Fruit fly (Drosophila melanogaster) whole organism, embryonic: ENCODE results near the gene Rab23.

ENCODE experiments used
- Adf1 ChIP-seq: fragments of 200-800 bp; sonication (Bioruptor generic); IDR thresholded peaks from 2 replicates; pipeline ENCODE4 v1.3.6; 2022; ENCODE audit warnings: missing biosample characterization, missing genetic modification characterization
- CG10462 ChIP-seq: fragments of 200-800 bp; sonication (Bioruptor generic); optimal IDR thresholded peaks from 2 replicates; lab custom pipeline; 2016; ENCODE audit warnings: missing biosample characterization, missing genetic modification characterization
- CG11504 ChIP-seq: fragments of 200-800 bp; sonication (Bioruptor generic); optimal IDR thresholded peaks from 3 replicates; lab custom pipeline; 2019; ENCODE audit warnings: missing biosample characterization, mild to moderate bottlenecking, missing genetic modification characterization, moderate library complexity
- CG11695 ChIP-seq: fragments of 200-800 bp; sonication (Bioruptor generic); IDR thresholded peaks from 3 replicates; pipeline ENCODE4 v1.3.6; 2022; ENCODE audit warnings: missing biosample characterization, missing genetic modification characterization
- CG14050 ChIP-seq: fragments of 200-800 bp; sonication (Bioruptor generic); IDR thresholded peaks from 3 replicates; pipeline ENCODE4 v1.3.6; 2022; ENCODE audit warnings: missing biosample characterization, missing genetic modification characterization
- CG15479 ChIP-seq: fragments of 200-800 bp; sonication (Bioruptor generic); optimal IDR thresholded peaks from 3 replicates; lab custom pipeline; 2019; ENCODE audit warnings: missing biosample characterization, mild to moderate bottlenecking, missing genetic modification characterization, moderate library complexity
- CG15601 ChIP-seq: fragments of 200-800 bp; sonication (Bioruptor generic); optimal IDR thresholded peaks from 3 replicates; lab custom pipeline; 2019; ENCODE audit warnings: missing biosample characterization, mild to moderate bottlenecking, missing genetic modification characterization, moderate library complexity
- CG18619 ChIP-seq: fragments of 200-800 bp; sonication (Bioruptor generic); optimal IDR thresholded peaks from 3 replicates; lab custom pipeline; 2017; ENCODE audit warnings: missing biosample characterization, mild to moderate bottlenecking, missing genetic modification characterization
- CG18764 ChIP-seq: fragments of 200-800 bp; sonication (Bioruptor generic); optimal IDR thresholded peaks from 3 replicates; lab custom pipeline; 2016; ENCODE audit warnings: missing biosample characterization, missing genetic modification characterization
- CG2116 ChIP-seq: fragments of 200-800 bp; sonication (Bioruptor generic); optimal IDR thresholded peaks from 3 replicates; lab custom pipeline; 2018; ENCODE audit warnings: missing biosample characterization, mild to moderate bottlenecking, missing genetic modification characterization
- CG2129 ChIP-seq: fragments of 200-800 bp; sonication (Bioruptor generic); IDR thresholded peaks from 2 replicates; pipeline ENCODE4 v1.3.6; 2022; ENCODE audit warnings: missing biosample characterization, missing genetic modification characterization; ENCODE audit not compliant: partially characterized antibody
- CG2678 ChIP-seq: fragments of 200-800 bp; sonication (Bioruptor generic); optimal IDR thresholded peaks from 3 replicates; lab custom pipeline; 2019; ENCODE audit warnings: missing biosample characterization, mild to moderate bottlenecking, missing genetic modification characterization, moderate library complexity
- CG31365 ChIP-seq: fragments of 200-800 bp; sonication (Bioruptor generic); optimal IDR thresholded peaks from 2 replicates; lab custom pipeline; 2018; ENCODE audit warnings: missing biosample characterization, mild to moderate bottlenecking, missing genetic modification characterization
- CG33557 ChIP-seq: fragments of 200-800 bp; sonication (Bioruptor generic); optimal IDR thresholded peaks from 2 replicates; lab custom pipeline; 2019; ENCODE audit warnings: missing biosample characterization, mild to moderate bottlenecking, missing genetic modification characterization, moderate library complexity
- CG42726 ChIP-seq: fragments of 200-800 bp; sonication (Bioruptor generic); IDR thresholded peaks from 2 replicates; pipeline ENCODE4 v1.3.6; 2022; ENCODE audit warnings: missing biosample characterization, missing genetic modification characterization; ENCODE audit not compliant: partially characterized antibody
- CG4424 ChIP-seq: fragments of 200-800 bp; sonication (Bioruptor generic); optimal IDR thresholded peaks from 3 replicates; lab custom pipeline; 2016; ENCODE audit warnings: missing biosample characterization, missing genetic modification characterization
- CG4820 ChIP-seq: fragments of 200-800 bp; sonication (Bioruptor generic); optimal IDR thresholded peaks from 3 replicates; lab custom pipeline; 2016; ENCODE audit warnings: missing biosample characterization, missing genetic modification characterization
- CG6175 ChIP-seq: fragments of 200-800 bp; sonication (Bioruptor generic); IDR thresholded peaks from 3 replicates; pipeline ENCODE4 v1.3.6; 2022; ENCODE audit warnings: missing biosample characterization, missing genetic modification characterization
- CG6654 ChIP-seq: fragments of 200-800 bp; sonication (Bioruptor generic); optimal IDR thresholded peaks from 2 replicates; lab custom pipeline; 2017; ENCODE audit warnings: missing biosample characterization, mild to moderate bottlenecking, missing genetic modification characterization
- CG6689 ChIP-seq: fragments of 200-800 bp; sonication (Bioruptor generic); IDR thresholded peaks from 2 replicates; pipeline ENCODE4 v1.3.6; 2022; ENCODE audit warnings: missing biosample characterization, missing genetic modification characterization
- CG7963 ChIP-seq: fragments of 200-800 bp; sonication (Bioruptor generic); IDR thresholded peaks from 3 replicates; pipeline ENCODE4 v1.3.6; 2022; ENCODE audit warnings: missing biosample characterization, missing genetic modification characterization; ENCODE audit not compliant: partially characterized antibody
- CG9932 ChIP-seq: fragments of 200-800 bp; sonication (Bioruptor generic); IDR thresholded peaks from 2 replicates; pipeline ENCODE4 v1.3.6; 2022; ENCODE audit warnings: missing biosample characterization, missing genetic modification characterization
- CTCF ChIP-seq: fragments of 200-800 bp; sonication (Bioruptor generic); optimal IDR thresholded peaks from 2 replicates; lab custom pipeline; 2017; ENCODE audit warnings: missing biosample characterization, mild to moderate bottlenecking, missing genetic modification characterization, moderate library complexity
- D19A ChIP-seq: fragments of 200-800 bp; optimal IDR thresholded peaks from 3 replicates; lab custom pipeline; 2019; ENCODE audit warnings: missing biosample characterization, mild to moderate bottlenecking, missing genetic modification characterization, moderate library complexity
- Dref ChIP-seq: fragments of 200-800 bp; sonication (Bioruptor generic); IDR thresholded peaks from 2 replicates; pipeline ENCODE4 v1.3.6; 2022; ENCODE audit warnings: missing biosample characterization, missing genetic modification characterization
- Ets97D ChIP-seq: fragments of 200-800 bp; sonication (Bioruptor generic); optimal IDR thresholded peaks from 3 replicates; lab custom pipeline; 2016; ENCODE audit warnings: missing biosample characterization, missing genetic modification characterization
- HLH54F ChIP-seq: fragments of 200-800 bp; sonication (Bioruptor generic); optimal IDR thresholded peaks from 3 replicates; lab custom pipeline; 2016; ENCODE audit warnings: missing biosample characterization, missing genetic modification characterization
- Hmr ChIP-seq: fragments of 200-800 bp; sonication (Bioruptor generic); optimal IDR thresholded peaks from 3 replicates; lab custom pipeline; 2017; ENCODE audit warnings: mild to moderate bottlenecking, missing biosample characterization, missing genetic modification reagents, missing genetic modification characterization
- Hsf ChIP-seq: fragments of 200-800 bp; sonication (Bioruptor generic); optimal IDR thresholded peaks from 3 replicates; lab custom pipeline; 2016; ENCODE audit warnings: missing biosample characterization, missing genetic modification characterization
- Lhr ChIP-seq: fragments of 200-800 bp; sonication (Bioruptor generic); optimal IDR thresholded peaks from 3 replicates; lab custom pipeline; 2017; ENCODE audit warnings: mild to moderate bottlenecking, missing biosample characterization, missing genetic modification reagents, missing genetic modification characterization
- MBD-R2 ChIP-seq: fragments of 200-800 bp; sonication (Bioruptor generic); IDR thresholded peaks from 2 replicates; pipeline ENCODE4 v1.3.6; 2022; ENCODE audit warnings: missing biosample characterization, missing genetic modification characterization
- MESR4 ChIP-seq: fragments of 200-800 bp; sonication (Bioruptor generic); optimal IDR thresholded peaks from 2 replicates; lab custom pipeline; 2018; ENCODE audit warnings: missing biosample characterization, mild to moderate bottlenecking, missing genetic modification characterization, moderate library complexity
- MTF-1 ChIP-seq: fragments of 200-800 bp; sonication (Bioruptor generic); optimal IDR thresholded peaks from 2 replicates; lab custom pipeline; 2018; ENCODE audit warnings: missing biosample characterization, mild to moderate bottlenecking, missing genetic modification characterization, borderline replicate concordance
- NFAT ChIP-seq: fragments of 200-800 bp; sonication (Bioruptor generic); IDR thresholded peaks from 2 replicates; pipeline ENCODE4 v1.3.6; 2022; ENCODE audit warnings: missing biosample characterization, missing genetic modification characterization
- Sin3A ChIP-seq: fragments of >200 bp; optimal IDR thresholded peaks from 2 replicates; lab custom pipeline; 2018
- Ssrp ChIP-seq: fragments of 200-800 bp; sonication (Bioruptor generic); optimal IDR thresholded peaks from 2 replicates; lab custom pipeline; 2018; ENCODE audit warnings: missing biosample characterization, mild to moderate bottlenecking, missing genetic modification characterization, moderate library complexity
- Taf1 ChIP-seq: fragments of 200-800 bp; sonication (Bioruptor generic); IDR thresholded peaks from 2 replicates; pipeline ENCODE4 v1.3.6; 2022; ENCODE audit warnings: missing biosample characterization, missing genetic modification characterization
- amos ChIP-seq: fragments of 200-800 bp; sonication (Bioruptor generic); IDR thresholded peaks from 2 replicates; pipeline ENCODE4 v1.3.6; 2022; ENCODE audit warnings: missing biosample characterization, missing genetic modification characterization; ENCODE audit not compliant: partially characterized antibody
- chinmo ChIP-seq: fragments of 200-800 bp; sonication (Bioruptor generic); IDR thresholded peaks from 4 replicates; pipeline ENCODE4 v1.3.6; 2022; ENCODE audit warnings: missing biosample characterization, missing genetic modification characterization; ENCODE audit not compliant: partially characterized antibody
- dan ChIP-seq: fragments of 200-800 bp; sonication (Bioruptor generic); IDR thresholded peaks from 2 replicates; pipeline ENCODE4 v1.3.6; 2022; ENCODE audit warnings: missing biosample characterization, missing genetic modification characterization
- dm ChIP-seq: fragments of 200-800 bp; sonication (Bioruptor generic); optimal IDR thresholded peaks from 3 replicates; lab custom pipeline; 2016; ENCODE audit warnings: missing biosample characterization, missing genetic modification characterization
- dmrt11E ChIP-seq: fragments of 200-800 bp; sonication (Bioruptor generic); optimal IDR thresholded peaks from 3 replicates; lab custom pipeline; 2018; ENCODE audit warnings: missing biosample characterization, mild to moderate bottlenecking, missing genetic modification characterization, moderate library complexity
- gce ChIP-seq: fragments of 200-800 bp; sonication (Bioruptor generic); IDR thresholded peaks from 3 replicates; pipeline ENCODE4 v1.3.6; 2022; ENCODE audit warnings: missing biosample characterization, missing genetic modification characterization
- ham ChIP-seq: fragments of 200-800 bp; sonication (Bioruptor generic); IDR thresholded peaks from 2 replicates; pipeline ENCODE4 v1.3.6; 2022; ENCODE audit warnings: missing biosample characterization, missing genetic modification characterization
- inv ChIP-seq: fragments of 200-800 bp; sonication (Bioruptor generic); IDR thresholded peaks from 2 replicates; pipeline ENCODE4 v1.3.6; 2022; ENCODE audit warnings: missing biosample characterization, missing genetic modification characterization; ENCODE audit not compliant: partially characterized antibody
- nau ChIP-seq: fragments of 200-800 bp; sonication (Bioruptor generic); optimal IDR thresholded peaks from 3 replicates; lab custom pipeline; 2017; ENCODE audit warnings: missing biosample characterization, mild to moderate bottlenecking, missing genetic modification characterization, missing genetic modification reagents
- sc ChIP-seq, 3 experiments: fragments of >200 bp in 2 of 3; fragments of 200-800 bp in 1 of 3; sonication (Bioruptor generic) in 1 of 3; optimal IDR thresholded peaks; 2 replicates in 2 of 3; 3 replicates in 1 of 3; lab custom pipeline; 2017; ENCODE audit warnings: mild to moderate bottlenecking in 1 of 3, missing biosample characterization in 1 of 3, missing genetic modification characterization in 1 of 3, missing genetic modification reagents in 1 of 3
- seq ChIP-seq: fragments of 200-800 bp; sonication (Bioruptor generic); IDR thresholded peaks from 2 replicates; pipeline ENCODE4 v1.3.6; 2022; ENCODE audit warnings: missing biosample characterization, missing genetic modification characterization
- tx ChIP-seq: fragments of 200-800 bp; sonication (Bioruptor generic); optimal IDR thresholded peaks from 2 replicates; lab custom pipeline; 2016; ENCODE audit warnings: missing biosample characterization, missing genetic modification characterization
- unc-4 ChIP-seq: fragments of 200-800 bp; sonication (Bioruptor generic); IDR thresholded peaks from 2 replicates; pipeline ENCODE4 v1.3.6; 2022; ENCODE audit warnings: missing biosample characterization, missing genetic modification characterization; ENCODE audit not compliant: partially characterized antibody
- zen2 ChIP-seq: fragments of 200-800 bp; sonication (Bioruptor generic); IDR thresholded peaks from 3 replicates; pipeline ENCODE4 v1.3.6; 2022; ENCODE audit warnings: missing biosample characterization, missing genetic modification characterization; ENCODE audit not compliant: partially characterized antibody

Gene Rab23

DNA sequence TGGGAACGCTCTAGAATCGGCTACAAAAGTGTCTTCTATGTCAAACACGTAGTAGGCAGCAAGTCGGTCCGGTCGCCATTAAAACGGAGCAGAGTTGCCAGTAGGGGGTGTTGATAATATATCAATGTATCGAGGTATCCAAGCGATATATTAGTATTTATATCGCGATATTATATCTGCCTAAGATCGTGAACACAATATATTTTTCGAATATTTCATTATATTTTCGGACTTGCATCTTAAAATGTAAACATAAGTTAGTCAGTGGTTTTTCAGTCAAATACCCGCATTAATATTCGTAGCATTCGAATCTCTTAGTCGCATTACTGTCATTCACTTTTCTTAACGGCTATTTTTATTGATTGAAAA lies 25.4 kb downstream of the Rab23 start, which contains the start of gene CG2182 (continued):
- TF ChIP-seq dan = no peak
- TF ChIP-seq Taf1 = no peak
- peak; percentile 86 for TF ChIP-seq amos (GFP tag; lab: Robert Waterston, UW)
- no peak for TF ChIP-seq CG2116
- no peak for TF ChIP-seq Ets97D
- TF ChIP-seq CG11695 = no peak
- no peak for TF ChIP-seq CG2678 (tag; lab: Kevin White, UChicago)
- TF ChIP-seq unc-4 (GFP tag; lab: Robert Waterston, UW) = peak; percentile 9
- no peak for TF ChIP-seq MTF-1 (GFP tag; lab: Kevin White, UChicago)
- TF ChIP-seq inv (GFP tag; lab: Robert Waterston, UW) = peak; percentile 62
- TF ChIP-seq CG4424 (GFP tag; lab: Kevin White, UChicago) = no peak
- no peak for TF ChIP-seq Adf1 (GFP tag; lab: Robert Waterston, UW)
- no peak for TF ChIP-seq HLH54F (GFP tag; lab: Kevin White, UChicago)
- peak; percentile 56 for TF ChIP-seq Dref (GFP tag; lab: Robert Waterston, UW)
- no peak for TF ChIP-seq dm
- TF ChIP-seq CG2129 (GFP tag; lab: Robert Waterston, UW) = peak; percentile 39; the same call in 1 of the 2 replicates
- no peak for TF ChIP-seq ham (GFP tag; lab: Robert Waterston, UW)
- TF ChIP-seq D19A (tag; lab: Kevin White, UChicago) = no peak
- peak; percentile 17 for TF ChIP-seq CG33557 (GFP tag; lab: Kevin White, UChicago)
- no peak for TF ChIP-seq CG6175
- TF ChIP-seq seq (GFP tag; lab: Robert Waterston, UW) = no peak
- no peak for TF ChIP-seq Ssrp (tag; lab: Kevin White, UChicago)
- TF ChIP-seq gce (GFP tag; lab: Robert Waterston, UW) = no peak
- no peak for TF ChIP-seq nau (GFP tag; lab: Kevin White, UChicago)
- no peak for TF ChIP-seq CG14050 (GFP tag; lab: Robert Waterston, UW)
- TF ChIP-seq CG11504 (tag; lab: Kevin White, UChicago) = no peak
- TF ChIP-seq CG18619 = no peak
- TF ChIP-seq tx = no peak
- no peak for TF ChIP-seq CG31365 (tag; lab: Kevin White, UChicago)
- TF ChIP-seq CG7963 (GFP tag; lab: Robert Waterston, UW) = peak; percentile 65; the same call in 2 of the 3 replicates
- no peak for TF ChIP-seq dmrt11E (tag; lab: Kevin White, UChicago)
- no peak for TF ChIP-seq CG10462 (GFP tag; lab: Kevin White, UChicago)
- TF ChIP-seq CG9932 (GFP tag; lab: Robert Waterston, UW) = peak; percentile 41; the same call in 1 of the 2 replicates
- TF ChIP-seq Sin3A (lab: Kevin White, UChicago) = no peak
- peak; percentile 47; the same call in 2 of the 3 replicates for TF ChIP-seq zen2 (GFP tag; lab: Robert Waterston, UW)
- TF ChIP-seq CG42726 (GFP tag; lab: Robert Waterston, UW) = peak; percentile 80
- no peak for TF ChIP-seq CG6654 (GFP tag; lab: Kevin White, UChicago)
- no peak; the same call in 1 of the 2 replicates for TF ChIP-seq NFAT (GFP tag; lab: Robert Waterston, UW)
- TF ChIP-seq CG15601 (tag; lab: Kevin White, UChicago) = no peak
- TF ChIP-seq chinmo (GFP tag; lab: Robert Waterston, UW) = peak; percentile 6; the same call in 1 of the 4 replicates
- TF ChIP-seq sc (optimal IDR thresholded peaks at IDR 0.05; lab: Kevin White, UChicago) = no peak
- no peak for TF ChIP-seq sc (GFP tag; optimal IDR thresholded peaks at IDR 0.05; lab: Kevin White, UChicago)
- no peak for TF ChIP-seq CG15479
- TF ChIP-seq MBD-R2 (GFP tag; lab: Robert Waterston, UW) = 0 out of 2 replicates have a peak, but pooled peaks have one; percentile 10
- no peak for TF ChIP-seq CTCF (GFP tag; lab: Kevin White, UChicago)
- TF ChIP-seq MESR4 (GFP tag; lab: Kevin White, UChicago) = no peak
- peak; percentile 3 for TF ChIP-seq Hsf (GFP tag; lab: Kevin White, UChicago)
- 0 out of 2 replicates have a peak, but pooled peaks have one; percentile 5 for TF ChIP-seq CG6689 (GFP tag; lab: Robert Waterston, UW)
- TF ChIP-seq CG4820 (GFP tag; lab: Kevin White, UChicago) = no peak
- no peak for TF ChIP-seq Hmr (GFP tag; lab: Kevin White, UChicago)
- peak; percentile 25 for TF ChIP-seq CG18764 (GFP tag; lab: Kevin White, UChicago)
- no peak for TF ChIP-seq Lhr
